Fruit fly (Drosophila melanogaster) whole organism, adult: ENCODE measurements around the gene ind.

Experiments
- CG11617 ChIP-seq: fragments of 200-800 bp; sonication (Bioruptor generic); optimal IDR thresholded peaks from 2 replicates; lab custom pipeline; 2017; ENCODE audit warnings: mild to moderate bottlenecking, missing biosample characterization, missing genetic modification reagents, missing genetic modification characterization
- CG1620 ChIP-seq: fragments of 200-800 bp; sonication (Bioruptor generic); optimal IDR thresholded peaks from 2 replicates; lab custom pipeline; 2016; ENCODE audit warnings: missing biosample characterization, missing genetic modification characterization
- CG5204 ChIP-seq: fragments of 200-800 bp; sonication (Bioruptor generic); optimal IDR thresholded peaks from 2 replicates; lab custom pipeline; 2016; ENCODE audit warnings: missing biosample characterization, missing genetic modification characterization
- CG7045 ChIP-seq: fragments of 200-800 bp; sonication (Bioruptor generic); optimal IDR thresholded peaks from 2 replicates; lab custom pipeline; 2017; ENCODE audit warnings: missing biosample characterization, mild to moderate bottlenecking, missing genetic modification characterization
- Clk ChIP-seq: fragments of 200-800 bp; sonication (Bioruptor generic); optimal IDR thresholded peaks from 2 replicates; lab custom pipeline; 2017; ENCODE audit warnings: missing biosample characterization, missing genetic modification characterization
- bab1 ChIP-seq: fragments of 200-800 bp; sonication (Bioruptor generic); optimal IDR thresholded peaks from 3 replicates; lab custom pipeline; 2019; ENCODE audit warnings: missing biosample characterization, mild to moderate bottlenecking, missing genetic modification characterization, moderate library complexity
- kay ChIP-seq: fragments of 200-800 bp; sonication (Bioruptor generic); peaks from one replicate; lab custom pipeline; 2016; ENCODE audit warnings: missing biosample characterization, missing genetic modification characterization, borderline replicate concordance
- ovo ChIP-seq: fragments of 200-800 bp; sonication (Bioruptor generic); optimal IDR thresholded peaks from 2 replicates; lab custom pipeline; 2016; ENCODE audit warnings: missing biosample characterization, missing genetic modification characterization
- toe ChIP-seq: fragments of 200-800 bp; sonication (Bioruptor generic); optimal IDR thresholded peaks from 2 replicates; lab custom pipeline; 2016; ENCODE audit warnings: missing biosample characterization, missing genetic modification characterization

DNA sequence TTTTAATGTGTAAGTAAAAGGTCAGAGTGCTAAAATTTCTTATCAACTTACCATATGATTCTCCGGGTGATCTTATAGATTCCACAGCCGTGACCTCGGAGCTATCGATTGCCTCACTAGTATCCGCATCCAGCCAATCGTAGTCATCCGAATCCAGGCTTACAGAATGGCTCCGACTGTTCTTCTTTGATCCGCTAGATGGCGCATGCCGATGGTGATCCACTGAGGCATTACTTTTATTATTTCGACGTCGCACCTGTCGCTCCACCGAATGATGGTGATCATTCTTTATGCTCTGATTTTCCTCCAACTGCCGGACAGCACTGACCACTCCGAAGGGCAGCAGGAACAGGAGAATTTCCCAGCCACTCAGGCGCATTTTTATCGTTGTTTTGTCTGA lies 32.6 kb downstream of the ind start:
- TF ChIP-seq toe, result no peak
- no peak for TF ChIP-seq ovo (GFP tag; lab: Kevin White, UChicago)
- no peak for TF ChIP-seq kay
- no peak for TF ChIP-seq CG5204 (GFP tag; lab: Kevin White, UChicago)
- no peak for TF ChIP-seq CG11617 (GFP tag; lab: Kevin White, UChicago)
- TF ChIP-seq Clk, result no peak
- TF ChIP-seq bab1 (GFP tag; lab: Kevin White, UChicago), result no peak
- no peak for TF ChIP-seq CG7045
- no peak for TF ChIP-seq CG1620 (GFP tag; lab: Kevin White, UChicago)
